Worm (Caenorhabditis elegans): ENCODE measurements around the gene Y46G5A.23.

The Y46G5A.23 gene

DNA sequence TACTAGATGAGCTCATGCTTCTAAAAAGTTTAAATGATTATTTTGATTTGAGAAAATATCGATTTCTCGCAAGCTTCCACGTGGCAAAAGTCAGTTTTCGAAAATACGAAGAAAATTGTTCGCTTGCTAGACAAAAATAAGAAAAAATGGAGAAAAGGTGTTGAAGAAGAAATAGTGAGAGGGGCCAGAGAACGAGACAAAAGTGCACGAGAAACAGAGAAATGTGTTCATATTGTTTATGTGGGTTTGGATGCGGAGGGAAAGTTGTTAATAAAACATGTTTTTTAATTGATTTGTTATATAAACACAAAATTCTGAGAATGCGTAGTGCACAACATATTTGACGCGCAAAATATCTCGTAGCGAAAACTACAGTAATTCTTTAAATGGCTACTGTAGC is 43.4 kb downstream of the Y46G5A.23 start, which contains the start of gene Y46G5A.15:
Gene Y46G5A.15 (minus strand): TSS at position 26 of the 400 bp plus-strand sequence.
- peak; percentile 40 to 54 for TF ChIP-seq mdl-1 (tag; optimal IDR thresholded peaks at IDR 0.05)
- no peak for TF ChIP-seq daf-16 (GFP tag; optimal IDR thresholded peaks at IDR 0.05)
- peak; percentile 75 for TF ChIP-seq daf-16 (tag; optimal IDR thresholded peaks at IDR 0.05)
- no peak for TF ChIP-seq pha-4 (GFP tag; IDR thresholded peaks at IDR 0.05)
- peak; percentile 12 for TF ChIP-seq pha-4 (tag; optimal IDR thresholded peaks at IDR 0.05)
- no peak for TF ChIP-seq nhr-11 (tag; optimal IDR thresholded peaks at IDR 0.05)
- no peak for TF ChIP-seq php-3 (GFP tag; IDR thresholded peaks at IDR 0.05)
- TF ChIP-seq zip-2 (tag; optimal IDR thresholded peaks at IDR 0.05), result no peak
- no peak for TF ChIP-seq T20F7.1 (GFP tag; optimal IDR thresholded peaks at IDR 0.05)
- TF ChIP-seq lin-29 (GFP tag; IDR thresholded peaks at IDR 0.05), result no peak
- no peak for TF ChIP-seq dpl-1 (GFP tag; optimal IDR thresholded peaks at IDR 0.05)
- TF ChIP-seq nhr-42 (GFP tag; IDR thresholded peaks at IDR 0.05), result no peak
- no peak for TF ChIP-seq Y105C5A.15 (GFP tag; IDR thresholded peaks at IDR 0.05)
- TF ChIP-seq dve-1 (tag; optimal IDR thresholded peaks at IDR 0.05; ENCODE audit: insufficient read depth), result peak; percentile 0
- TF ChIP-seq jun-1 (tag; optimal IDR thresholded peaks at IDR 0.05), result no peak
- no peak for TF ChIP-seq nhr-6 (tag; optimal IDR thresholded peaks at IDR 0.05)
- peak; percentile 25 for TF ChIP-seq hlh-30 (tag; optimal IDR thresholded peaks at IDR 0.05; ENCODE audit: insufficient read depth)
- TF ChIP-seq T26A8.4 (GFP tag; IDR thresholded peaks at IDR 0.05), result no peak
- no peak for TF ChIP-seq ama-1 (optimal IDR thresholded peaks at IDR 0.05)
- no peak for TF ChIP-seq ZK337.2 (GFP tag; IDR thresholded peaks at IDR 0.05)
- no peak for TF ChIP-seq zip-11 (GFP tag; IDR thresholded peaks at IDR 0.05)
- TF ChIP-seq dmd-8 (GFP tag; IDR thresholded peaks at IDR 0.05), result no peak
- no peak for TF ChIP-seq nhr-48 (tag; optimal IDR thresholded peaks at IDR 0.05)
- no peak for TF ChIP-seq nhr-76 (tag; optimal IDR thresholded peaks at IDR 0.05)
- TF ChIP-seq mdt-29 (GFP tag; IDR thresholded peaks at IDR 0.05), result no peak
- TF ChIP-seq skn-1 (tag; optimal IDR thresholded peaks at IDR 0.05), result no peak
- no peak for TF ChIP-seq zfp-2 (tag; optimal IDR thresholded peaks at IDR 0.05)
- TF ChIP-seq F37D6.2 (tag; optimal IDR thresholded peaks at IDR 0.05), result no peak
- TF ChIP-seq ceh-32 (tag; optimal IDR thresholded peaks at IDR 0.05; ENCODE audit: poor library complexity), result no peak
- TF ChIP-seq Y48G9A.11 (GFP tag; IDR thresholded peaks at IDR 0.05), result no peak
- TF ChIP-seq nhr-102 (tag; optimal IDR thresholded peaks at IDR 0.05), result no peak
- no peak for TF ChIP-seq daf-12 (tag; optimal IDR thresholded peaks at IDR 0.05)

Measured in whole organism, L4 larva.